Fruit fly (Drosophila melanogaster) Kc167 (cell line): ENCODE results near the gene U4-U6-60K.

Experiments
- Sin3A ChIP-seq: fragments of >200 bp; optimal IDR thresholded peaks from 2 replicates; lab custom pipeline; 2018; ENCODE audit warnings: missing external identifiers
- h ChIP-seq: fragments of >200 bp; optimal IDR thresholded peaks from 3 replicates; lab custom pipeline; 2018; ENCODE audit warnings: missing external identifiers
- psq ChIP-seq: fragments of >200 bp; optimal IDR thresholded peaks from 2 replicates; lab custom pipeline; 2017; ENCODE audit warnings: missing external identifiers

DNA sequence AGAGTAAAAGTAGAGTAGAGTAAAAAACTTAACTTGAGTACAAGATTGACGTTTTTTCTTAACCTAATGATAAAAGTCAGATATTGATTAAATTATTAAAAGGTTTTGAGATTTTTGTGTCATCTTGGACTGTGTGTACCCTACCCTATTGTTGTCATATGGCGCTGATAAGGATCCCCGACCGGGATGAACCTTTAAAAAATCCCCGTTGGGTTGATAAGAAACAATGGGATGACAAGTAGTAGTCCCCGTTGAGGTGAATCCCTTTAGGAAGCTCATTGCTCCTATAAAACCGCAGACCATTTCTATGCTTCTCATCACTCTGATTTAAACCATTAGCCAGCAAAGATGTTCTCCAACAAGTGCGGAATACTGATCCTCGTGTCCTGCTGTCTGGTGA lies 19.2 kb downstream of the U4-U6-60K start, which contains the start of gene edin:
- TF ChIP-seq h (lab: Kevin White, UChicago) (no peak), Sin3A (lab: Kevin White, UChicago) (no peak), psq (lab: Kevin White, UChicago) (no peak)
